Worm (Caenorhabditis elegans): ENCODE results near the gene R05G9.3.

DNA sequence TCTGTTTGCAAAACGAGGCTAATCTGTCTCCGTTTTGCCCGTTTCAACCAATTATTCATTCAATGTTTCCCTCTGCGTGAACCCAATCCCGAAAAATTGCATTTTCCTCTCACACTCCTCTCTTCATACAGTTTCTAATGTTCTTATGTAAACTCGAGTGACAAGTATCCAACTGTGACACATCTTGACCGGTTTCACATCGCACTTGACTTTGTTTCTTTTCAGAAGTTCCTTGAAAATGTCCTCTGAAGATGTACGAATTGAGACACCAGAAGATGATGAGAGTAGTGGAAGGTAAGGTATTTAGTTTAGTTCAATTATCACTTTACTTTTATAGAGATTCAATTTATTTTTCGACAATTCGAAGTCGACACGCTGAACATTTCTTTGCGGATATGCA lies 30.6 kb upstream of the R05G9.3 start, which contains the start of gene abcx-1:
- TF ChIP-seq nhr-90 (tag; optimal IDR thresholded peaks at IDR 0.05; ENCODE audit: poor library complexity) (no peak), lin-14 (GFP tag; optimal IDR thresholded peaks at IDR 0.05) (peak; percentile 45), aly-2 (tag; optimal IDR thresholded peaks at IDR 0.05) (no peak), elt-3 (tag; optimal IDR thresholded peaks at IDR 0.05) (no peak), ama-1 (optimal IDR thresholded peaks at IDR 0.05) (no peak), zip-4 (GFP tag; optimal IDR thresholded peaks at IDR 0.05) (no peak), ztf-11 (tag; optimal IDR thresholded peaks at IDR 0.05) (no peak), nhr-85 (tag) (peak; percentile 79)

All from whole organism, L1 larva.